Worm (Caenorhabditis elegans) whole organism, L4/young adult: ENCODE results near the gene sth-1.

ENCODE experiments used
- W03F9.2 ChIP-seq: fragments of 150-350 bp; optimal IDR thresholded peaks from 2 replicates; lab custom pipeline; 2014; ENCODE audit warnings: missing biosample characterization, missing genetic modification characterization
- dao-5 ChIP-seq: sonication (generic microtip); optimal IDR thresholded peaks from 2 replicates; lab custom pipeline; 2016; ENCODE audit warnings: missing genotype, missing genetic modification characterization, moderate library complexity, missing compliant biosample characterization
- him-1 ChIP-seq: sonication (generic microtip); optimal IDR thresholded peaks from 2 replicates; lab custom pipeline; 2016; ENCODE audit warnings: missing genotype, missing genetic modification reagents, missing genetic modification characterization, missing compliant biosample characterization

Gene sth-1

ce11 chrV:8044957-8045356 lies 7.0 kb upstream of the sth-1 start:
- TF ChIP-seq him-1 (tag; lab: Kevin White, UChicago) = no peak
- TF ChIP-seq W03F9.2 = no peak
- no peak for TF ChIP-seq dao-5 (tag; lab: Kevin White, UChicago)

- TF ChIP-seq him-1 (tag; lab: Kevin White, UChicago) = no peak
- TF ChIP-seq dao-5 (tag; lab: Kevin White, UChicago) = no peak
- no peak for TF ChIP-seq W03F9.2
These were observed 5.2 kb upstream of the sth-1 start, which contains the start of gene ZC513.3 for ce11 chrV:8046706-8047105. Gene ZC513.3, plus strand, starts transcription at chrV:8047006.

DNA sequence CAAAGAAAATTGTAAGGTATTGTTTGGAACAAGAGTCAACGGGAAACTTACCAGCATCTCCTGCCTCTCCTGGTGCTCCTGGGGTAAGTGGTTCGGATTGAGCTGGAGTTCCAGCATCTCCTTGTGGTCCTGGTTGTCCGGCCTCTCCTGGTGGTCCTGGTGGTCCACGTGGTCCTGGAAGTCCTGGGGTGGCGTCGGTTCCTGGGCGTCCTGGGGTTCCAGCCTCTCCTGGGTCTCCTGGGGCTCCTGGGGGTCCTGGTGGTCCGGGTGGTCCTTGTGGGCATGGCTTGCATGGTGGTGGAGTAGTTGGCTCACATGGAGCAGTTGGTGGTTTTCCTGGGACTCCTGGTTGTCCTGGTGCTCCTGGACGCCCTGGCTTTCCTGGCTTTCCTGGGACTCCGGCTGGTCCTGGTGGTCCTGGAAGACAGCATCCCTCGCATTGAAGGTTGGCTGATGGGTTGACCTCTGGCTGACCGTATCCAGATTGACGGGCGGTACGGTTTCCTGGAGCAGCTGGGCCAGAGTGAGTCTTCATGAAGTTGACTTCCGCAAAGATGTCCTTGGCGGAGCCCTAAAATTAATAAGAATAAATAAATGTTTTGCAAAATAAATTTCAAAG lies 1.8 kb upstream of the sth-1 start:
- no peak for TF ChIP-seq him-1 (tag; lab: Kevin White, UChicago)
- no peak for TF ChIP-seq dao-5 (tag; lab: Kevin White, UChicago)
- no peak for TF ChIP-seq W03F9.2

ce11 chrV:8050811-8051210 lies 1.1 kb upstream of the sth-1 start, which contains the start of gene col-43:
Gene col-43, minus strand, starts transcription at chrV:8050911.
- TF ChIP-seq him-1 (tag; lab: Kevin White, UChicago) (no peak), W03F9.2 (no peak), dao-5 (tag; lab: Kevin White, UChicago) (no peak)

ce11 chrV:8054130-8054529 lies 2.2 kb downstream of the sth-1 start, which contains the start of gene ZC513.2:
Gene ZC513.2, plus strand, starts transcription at chrV:8054430.
- no peak for TF ChIP-seq dao-5 (tag; lab: Kevin White, UChicago)
- no peak for TF ChIP-seq him-1 (tag; lab: Kevin White, UChicago)
- no peak for TF ChIP-seq W03F9.2

DNA sequence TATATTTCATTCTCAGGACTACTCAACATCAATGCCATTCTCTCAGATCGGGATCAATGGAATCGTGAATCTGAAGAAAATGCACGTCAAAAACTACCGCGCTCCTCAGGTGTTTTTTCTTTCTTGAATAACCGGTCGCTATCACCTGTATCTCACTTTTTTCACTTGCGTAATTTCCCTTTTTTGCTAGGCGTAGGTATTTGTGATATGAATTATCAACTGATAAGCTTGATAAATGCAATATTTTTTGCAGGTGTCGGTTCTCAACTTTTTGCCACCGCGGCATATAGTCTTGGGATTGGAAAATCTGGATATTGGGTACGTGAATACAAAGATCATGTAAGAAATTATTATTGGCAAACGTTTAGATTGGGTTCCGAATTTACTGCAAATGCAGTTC lies 3.2 kb downstream of the sth-1 start:
- no peak for TF ChIP-seq W03F9.2
- no peak for TF ChIP-seq dao-5 (tag; lab: Kevin White, UChicago)
- no peak for TF ChIP-seq him-1 (tag; lab: Kevin White, UChicago)

DNA sequence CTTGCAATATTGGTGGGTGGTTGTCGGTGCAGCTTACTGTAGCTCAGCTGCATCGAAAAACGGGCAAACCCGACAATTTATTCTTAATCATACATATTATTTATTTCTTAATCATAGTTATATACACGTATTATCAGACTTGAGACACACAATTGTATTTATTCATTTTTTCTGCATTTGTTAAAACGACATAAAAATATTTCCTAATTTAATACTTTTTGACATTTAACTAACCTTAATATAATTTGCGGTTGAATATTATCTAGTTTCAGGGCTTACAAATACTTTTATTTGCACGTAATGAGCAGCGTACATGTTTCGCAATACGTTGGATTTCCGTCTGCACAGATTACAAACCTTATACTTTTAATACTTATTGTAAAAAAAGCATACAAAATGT lies 6.4 kb downstream of the sth-1 start, which contains the start of gene str-138:
TSS of gene str-138 (plus strand) at position 301 of the 400 bp plus-strand sequence.
- TF ChIP-seq W03F9.2 (no peak), him-1 (tag; lab: Kevin White, UChicago) (no peak), dao-5 (tag; lab: Kevin White, UChicago) (no peak)

ce11 chrV:8062074-8062473 lies 10.1 kb downstream of the sth-1 start, which contains the start of gene str-139:
Gene str-139, minus strand, starts transcription at chrV:8062174.
- TF ChIP-seq him-1 (tag; lab: Kevin White, UChicago) (no peak), W03F9.2 (no peak), dao-5 (tag; lab: Kevin White, UChicago) (no peak)

DNA sequence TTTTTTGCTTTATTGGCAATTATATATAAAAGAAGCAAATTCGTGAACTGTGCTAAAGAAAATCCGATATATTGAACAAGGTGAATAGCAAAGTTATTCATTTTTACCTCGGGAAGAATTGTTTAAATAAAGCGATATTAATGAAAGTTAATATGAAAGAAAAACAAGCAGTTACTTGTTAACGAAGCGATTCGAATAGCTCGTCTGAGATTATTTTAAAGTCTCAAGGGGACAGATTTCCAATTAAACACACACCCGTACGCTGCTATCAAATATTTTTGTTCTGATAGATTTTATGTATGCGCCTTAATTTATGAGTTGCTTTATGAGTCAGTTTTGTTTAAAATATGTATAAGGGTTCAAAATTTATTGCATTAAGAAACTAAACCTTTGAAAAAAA lies 15.8 kb downstream of the sth-1 start, which contains the start of gene str-140:
TSS of gene str-140 (minus strand) at position 101 of the 400 bp plus-strand sequence.
- TF ChIP-seq W03F9.2 (no peak), dao-5 (tag; lab: Kevin White, UChicago) (no peak), him-1 (tag; lab: Kevin White, UChicago) (no peak)

ce11 chrV:8069637-8070036 lies 17.7 kb downstream of the sth-1 start, which contains the start of gene str-143:
Gene str-143, minus strand, starts transcription at chrV:8069737.
- TF ChIP-seq him-1 (tag; lab: Kevin White, UChicago) = no peak
- no peak for TF ChIP-seq dao-5 (tag; lab: Kevin White, UChicago)
- no peak for TF ChIP-seq W03F9.2

ce11 chrV:8072047-8072446 lies 20.1 kb downstream of the sth-1 start, which contains the start of gene str-144:
Gene str-144, minus strand, starts transcription at chrV:8072147.
- TF ChIP-seq him-1 (tag; lab: Kevin White, UChicago) (no peak), W03F9.2 (no peak), dao-5 (tag; lab: Kevin White, UChicago) (no peak)

DNA sequence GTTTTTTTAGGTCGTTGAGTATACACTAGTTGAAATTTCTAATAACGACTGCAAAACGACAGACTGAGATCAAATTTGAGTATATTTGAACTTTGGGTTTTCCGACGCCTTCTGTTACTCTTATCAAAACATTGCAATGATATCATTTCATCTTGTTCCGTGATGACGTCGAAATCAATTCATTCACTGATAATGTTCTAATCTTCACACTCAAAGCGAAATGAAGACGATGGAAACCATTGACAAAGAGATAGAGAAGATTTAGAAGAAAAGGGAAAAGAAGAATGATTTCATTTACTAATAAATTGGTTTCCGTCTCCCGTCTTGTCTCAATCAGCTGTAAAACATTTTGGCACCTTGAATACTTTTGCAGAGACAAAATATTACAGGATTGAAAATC lies 21.2 kb downstream of the sth-1 start:
- no peak for TF ChIP-seq him-1 (tag; lab: Kevin White, UChicago)
- TF ChIP-seq dao-5 (tag; lab: Kevin White, UChicago) = no peak
- no peak for TF ChIP-seq W03F9.2

ce11 chrV:8075712-8076111 lies 23.8 kb downstream of the sth-1 start, which contains the start of gene catp-3:
Gene catp-3, plus strand, starts transcription at chrV:8076012.
- TF ChIP-seq dao-5 (tag; lab: Kevin White, UChicago) (no peak), W03F9.2 (no peak), him-1 (tag; lab: Kevin White, UChicago) (no peak)

- no peak for TF ChIP-seq him-1 (tag; lab: Kevin White, UChicago)
- no peak for TF ChIP-seq W03F9.2
- no peak for TF ChIP-seq dao-5 (tag; lab: Kevin White, UChicago)
These were observed 27.9 kb downstream of the sth-1 start for ce11 chrV:8079813-8080212.
